Fruit fly (Drosophila melanogaster) whole organism, prepupa: Measurements from ENCODE around the gene CG33665.
A peak's percentile ranks its signal among the peaks of the same experiment; 100 is the strongest.

ENCODE experiments used
- CG10669 ChIP-seq: fragments of 200-800 bp; sonication (Bioruptor generic); optimal IDR thresholded peaks from 3 replicates; lab custom pipeline; 2018; ENCODE audit warnings: missing biosample characterization, mild to moderate bottlenecking, missing genetic modification characterization, moderate library complexity
- CG11294 ChIP-seq: fragments of 200-800 bp; sonication (Bioruptor generic); IDR thresholded peaks from 2 replicates; pipeline ENCODE4 v1.3.6; 2022; ENCODE audit warnings: missing biosample characterization, missing genetic modification characterization
- CG11762 ChIP-seq: fragments of 200-800 bp; sonication (Bioruptor generic); optimal IDR thresholded peaks from 3 replicates; lab custom pipeline; 2016; ENCODE audit warnings: missing biosample characterization, missing genetic modification characterization; ENCODE audit not compliant: insufficient read depth
- CG15336 ChIP-seq: fragments of 200-800 bp; sonication (Bioruptor generic); IDR thresholded peaks from 2 replicates; pipeline ENCODE4 v1.3.6; 2022; ENCODE audit warnings: missing biosample characterization, missing genetic modification characterization
- CG1621 ChIP-seq: fragments of 200-800 bp; sonication (Bioruptor generic); optimal IDR thresholded peaks from 3 replicates; lab custom pipeline; 2018; ENCODE audit warnings: missing biosample characterization, mild to moderate bottlenecking, missing genetic modification characterization
- CG16779 ChIP-seq: fragments of 200-800 bp; sonication (Bioruptor generic); optimal IDR thresholded peaks from 3 replicates; lab custom pipeline; 2017; ENCODE audit warnings: missing biosample characterization, mild to moderate bottlenecking, missing genetic modification characterization
- CG31627 ChIP-seq: fragments of 200-800 bp; sonication (Bioruptor generic); optimal IDR thresholded peaks from 3 replicates; lab custom pipeline; 2016; ENCODE audit warnings: missing biosample characterization, missing genetic modification characterization
- CG32006 ChIP-seq: fragments of 200-800 bp; sonication (Bioruptor generic); optimal IDR thresholded peaks from 3 replicates; lab custom pipeline; 2017; ENCODE audit warnings: missing biosample characterization, mild to moderate bottlenecking, missing genetic modification characterization
- CG34406 ChIP-seq: fragments of 200-800 bp; sonication (Bioruptor generic); optimal IDR thresholded peaks from 3 replicates; lab custom pipeline; 2016; ENCODE audit warnings: missing biosample characterization, missing genetic modification characterization
- CG3919 ChIP-seq: fragments of 200-800 bp; sonication (Bioruptor generic); optimal IDR thresholded peaks from 3 replicates; lab custom pipeline; 2016; ENCODE audit warnings: missing biosample characterization, missing genetic modification characterization
- CG6163 ChIP-seq: fragments of 200-800 bp; sonication (Bioruptor generic); IDR thresholded peaks from 3 replicates; pipeline ENCODE4 v1.3.6; 2022; ENCODE audit warnings: missing biosample characterization, missing genetic modification characterization
- CG6792 ChIP-seq: fragments of 200-800 bp; sonication (Bioruptor generic); optimal IDR thresholded peaks from 3 replicates; lab custom pipeline; 2016; ENCODE audit warnings: missing biosample characterization, missing genetic modification characterization
- CG6808 ChIP-seq: fragments of 200-800 bp; sonication (Bioruptor generic); optimal IDR thresholded peaks from 3 replicates; lab custom pipeline; 2017; ENCODE audit warnings: missing biosample characterization, missing genetic modification characterization, mild to moderate bottlenecking, moderate library complexity, missing genetic modification reagents
- CG6854 ChIP-seq: fragments of 200-800 bp; sonication (Bioruptor generic); optimal IDR thresholded peaks from 2 replicates; lab custom pipeline; 2017; ENCODE audit warnings: missing biosample characterization, mild to moderate bottlenecking, missing genetic modification characterization
- CG8119 ChIP-seq: fragments of 200-800 bp; sonication (Bioruptor generic); IDR thresholded peaks from 3 replicates; pipeline ENCODE4 v1.3.6; 2022; ENCODE audit warnings: missing biosample characterization, missing genetic modification characterization
- CG8319 ChIP-seq: fragments of 200-800 bp; sonication (Bioruptor generic); optimal IDR thresholded peaks from 3 replicates; lab custom pipeline; 2016; ENCODE audit warnings: missing biosample characterization, missing genetic modification characterization
- CG9139 ChIP-seq: fragments of 200-800 bp; sonication (Bioruptor generic); optimal IDR thresholded peaks from 3 replicates; lab custom pipeline; 2017; ENCODE audit warnings: missing biosample characterization, mild to moderate bottlenecking, missing genetic modification characterization
- Eip78C ChIP-seq: fragments of 200-800 bp; sonication (Bioruptor generic); peaks from one replicate; lab custom pipeline; 2016; ENCODE audit warnings: missing biosample characterization, missing genetic modification characterization
- Ets96B ChIP-seq: fragments of 200-800 bp; optimal IDR thresholded peaks from 2 replicates; lab custom pipeline; 2019; ENCODE audit warnings: missing biosample characterization, mild to moderate bottlenecking, missing genetic modification characterization, moderate library complexity
- Gug ChIP-seq: fragments of 200-800 bp; sonication (Bioruptor generic); IDR thresholded peaks from 2 replicates; pipeline ENCODE4 v1.3.6; 2022; ENCODE audit warnings: missing biosample characterization, missing genetic modification characterization
- Hr38 ChIP-seq: sonication (Bioruptor generic); optimal IDR thresholded peaks from 2 replicates; lab custom pipeline; 2016; ENCODE audit warnings: missing biosample characterization, missing genetic modification characterization
- Hr4 ChIP-seq: fragments of 200-800 bp; sonication (Bioruptor generic); optimal IDR thresholded peaks from 3 replicates; lab custom pipeline; 2016; ENCODE audit warnings: missing biosample characterization, missing genetic modification characterization
- Lpt ChIP-seq: fragments of 200-800 bp; sonication (Bioruptor generic); optimal IDR thresholded peaks from 3 replicates; lab custom pipeline; 2016; ENCODE audit warnings: missing biosample characterization, missing genetic modification characterization
- Met ChIP-seq: fragments of 200-800 bp; sonication (Bioruptor generic); optimal IDR thresholded peaks from 3 replicates; lab custom pipeline; 2016; ENCODE audit warnings: missing biosample characterization, missing genetic modification characterization
- OdsH ChIP-seq: fragments of 200-800 bp; sonication (Bioruptor generic); optimal IDR thresholded peaks from 3 replicates; lab custom pipeline; 2016; ENCODE audit warnings: missing biosample characterization, missing genetic modification characterization
- Smox ChIP-seq: fragments of 200-800 bp; sonication (Bioruptor generic); optimal IDR thresholded peaks from 3 replicates; lab custom pipeline; 2016; ENCODE audit warnings: missing biosample characterization, missing genetic modification characterization
- Sox102F ChIP-seq: fragments of 200-800 bp; sonication (Bioruptor generic); optimal IDR thresholded peaks from 2 replicates; lab custom pipeline; 2016; ENCODE audit warnings: missing biosample characterization, mild to moderate bottlenecking, missing genetic modification characterization
- Sox15 ChIP-seq: fragments of 200-800 bp; sonication (Bioruptor generic); optimal IDR thresholded peaks from 3 replicates; lab custom pipeline; 2016; ENCODE audit warnings: missing biosample characterization, missing genetic modification characterization
- achi ChIP-seq: fragments of 200-800 bp; sonication (Bioruptor generic); optimal IDR thresholded peaks from 3 replicates; lab custom pipeline; 2016; ENCODE audit warnings: missing biosample characterization, missing genetic modification characterization
- acj6 ChIP-seq: fragments of 200-800 bp; sonication (Bioruptor generic); optimal IDR thresholded peaks from 3 replicates; lab custom pipeline; 2016; ENCODE audit warnings: missing biosample characterization, missing genetic modification characterization
- cyc ChIP-seq: fragments of 200-800 bp; sonication (Bioruptor generic); optimal IDR thresholded peaks from 3 replicates; lab custom pipeline; 2016; ENCODE audit warnings: missing biosample characterization, missing genetic modification characterization
- dsx ChIP-seq: fragments of 200-800 bp; optimal IDR thresholded peaks from 3 replicates; lab custom pipeline; 2019; ENCODE audit warnings: missing biosample characterization, mild to moderate bottlenecking, missing genetic modification characterization, moderate library complexity; ENCODE audit not compliant: poor library complexity, severe bottlenecking
- eg ChIP-seq: fragments of 200-800 bp; sonication (Bioruptor generic); IDR thresholded peaks from 3 replicates; pipeline ENCODE4 v1.3.6; 2022; ENCODE audit warnings: missing biosample characterization, missing genetic modification characterization
- esn ChIP-seq: fragments of 200-800 bp; sonication (Bioruptor generic); optimal IDR thresholded peaks from 2 replicates; lab custom pipeline; 2016; ENCODE audit warnings: missing biosample characterization, mild to moderate bottlenecking, missing genetic modification characterization, moderate library complexity
- lz ChIP-seq: fragments of 200-800 bp; sonication (Bioruptor generic); optimal IDR thresholded peaks from 3 replicates; lab custom pipeline; 2016; ENCODE audit warnings: missing biosample characterization, missing genetic modification characterization
- pdm3 ChIP-seq: fragments of 200-800 bp; sonication (Bioruptor generic); optimal IDR thresholded peaks from 3 replicates; lab custom pipeline; 2016; ENCODE audit warnings: missing biosample characterization, missing genetic modification characterization
- ss ChIP-seq, 2 experiments: fragments of 200-800 bp; sonication (Bioruptor generic); optimal IDR thresholded peaks; 2 replicates in 1 of 2; 3 replicates in 1 of 2; lab custom pipeline; 2017 to 2018; ENCODE audit warnings: mild to moderate bottlenecking in 2 of 2, missing biosample characterization in 2 of 2, missing genetic modification characterization in 2 of 2, moderate library complexity in 1 of 2
- svp ChIP-seq: fragments of 200-800 bp; sonication (Bioruptor generic); peaks from one replicate; lab custom pipeline; 2016; ENCODE audit warnings: missing biosample characterization, missing genetic modification characterization
- vri ChIP-seq: fragments of 200-800 bp; sonication (Bioruptor generic); optimal IDR thresholded peaks from 3 replicates; lab custom pipeline; 2016; ENCODE audit warnings: missing biosample characterization, mild to moderate bottlenecking, missing genetic modification characterization

CG33665 gene

dm6 chrX:6457888-6458287, 20.8 kb downstream of the CG33665 start (continued):
- TF ChIP-seq Gug (GFP tag; lab: Robert Waterston, UW) (no peak), Sox15 (GFP tag; lab: Kevin White, UChicago) (no peak), CG3919 (GFP tag; lab: Kevin White, UChicago) (no peak), CG6163 (GFP tag; lab: Robert Waterston, UW) (no peak), ss (GFP tag; optimal IDR thresholded peaks at IDR 0.05; lab: Kevin White, UChicago) (no peak), Lpt (GFP tag; lab: Kevin White, UChicago) (no peak), vri (GFP tag; lab: Kevin White, UChicago) (no peak), Smox (GFP tag; lab: Kevin White, UChicago) (peak; percentile 59), CG1621 (tag; lab: Kevin White, UChicago) (no peak), CG9139 (no peak), CG8319 (no peak), CG6854 (GFP tag; lab: Kevin White, UChicago) (no peak), cyc (no peak), Eip78C (GFP tag; lab: Kevin White, UChicago) (peak; percentile 36), pdm3 (GFP tag; lab: Kevin White, UChicago) (peak; percentile 7)

- TF ChIP-seq CG16779 (tag; lab: Kevin White, UChicago) (no peak), CG31627 (GFP tag; lab: Kevin White, UChicago) (no peak), acj6 (GFP tag; lab: Kevin White, UChicago) (no peak), Hr4 (GFP tag; lab: Kevin White, UChicago) (no peak), esn (GFP tag; lab: Kevin White, UChicago) (no peak), cyc (no peak), CG8319 (no peak), Sox102F (GFP tag; lab: Kevin White, UChicago) (peak; percentile 15), Ets96B (tag; lab: Kevin White, UChicago) (peak; percentile 9), CG10669 (GFP tag; lab: Kevin White, UChicago) (peak; percentile 27), CG6163 (GFP tag; lab: Robert Waterston, UW) (peak; percentile 55; the same call in 2 of the 3 replicates), CG32006 (GFP tag; lab: Kevin White, UChicago) (peak; percentile 5), Hr38 (GFP tag; lab: Kevin White, UChicago) (no peak), dsx (GFP tag; lab: Kevin White, UChicago) (no peak), CG11294 (GFP tag; lab: Robert Waterston, UW) (0 out of 2 replicates have a peak, but pooled peaks have one; percentile 14), OdsH (GFP tag; lab: Kevin White, UChicago) (peak; percentile 3), vri (GFP tag; lab: Kevin White, UChicago) (no peak), CG6792 (GFP tag; lab: Kevin White, UChicago) (no peak), svp (GFP tag; lab: Kevin White, UChicago) (peak; percentile 7), Eip78C (GFP tag; lab: Kevin White, UChicago) (peak; percentile 55), CG34406 (no peak), CG11762 (GFP tag; lab: Kevin White, UChicago) (no peak), CG15336 (GFP tag; lab: Robert Waterston, UW) (0 out of 2 replicates have a peak, but pooled peaks have one; percentile 11), Sox15 (GFP tag; lab: Kevin White, UChicago) (no peak), achi (GFP tag; lab: Kevin White, UChicago) (peak; percentile 22), Met (GFP tag; lab: Kevin White, UChicago) (no peak), CG3919 (GFP tag; lab: Kevin White, UChicago) (peak; percentile 8), CG8119 (GFP tag; lab: Robert Waterston, UW) (no peak), pdm3 (GFP tag; lab: Kevin White, UChicago) (peak; percentile 8), eg (GFP tag; lab: Robert Waterston, UW) (peak; percentile 42; the same call in 2 of the 3 replicates), lz (GFP tag; lab: Kevin White, UChicago) (no peak), CG6808 (GFP tag; lab: Kevin White, UChicago) (peak; percentile 6)
Measured at dm6 chrX:6439495-6439894, 39.2 kb downstream of the CG33665 start.
